Fruit fly (Drosophila melanogaster) whole organism, prepupa: ENCODE data around the gene Atg13.

Experiments used
- Blimp-1 ChIP-seq: fragments of 200-800 bp; sonication (Bioruptor generic); optimal IDR thresholded peaks from 3 replicates; lab custom pipeline; 2017; ENCODE audit warnings: missing biosample characterization, missing genetic modification characterization, mild to moderate bottlenecking, moderate library complexity, missing genetic modification reagents
- CG15336 ChIP-seq: fragments of 200-800 bp; sonication (Bioruptor generic); IDR thresholded peaks from 2 replicates; pipeline ENCODE4 v1.3.6; 2022; ENCODE audit warnings: missing biosample characterization, missing genetic modification characterization
- CG31627 ChIP-seq: fragments of 200-800 bp; sonication (Bioruptor generic); optimal IDR thresholded peaks from 3 replicates; lab custom pipeline; 2016; ENCODE audit warnings: missing biosample characterization, missing genetic modification characterization
- CG32006 ChIP-seq: fragments of 200-800 bp; sonication (Bioruptor generic); optimal IDR thresholded peaks from 3 replicates; lab custom pipeline; 2017; ENCODE audit warnings: missing biosample characterization, mild to moderate bottlenecking, missing genetic modification characterization
- Eip78C ChIP-seq: fragments of 200-800 bp; sonication (Bioruptor generic); peaks from one replicate; lab custom pipeline; 2016; ENCODE audit warnings: missing biosample characterization, missing genetic modification characterization
- Eip93F ChIP-seq: fragments of 200-800 bp; sonication (Bioruptor generic); optimal IDR thresholded peaks from 2 replicates; lab custom pipeline; 2016; ENCODE audit warnings: missing biosample characterization, mild to moderate bottlenecking, missing genetic modification characterization
- OdsH ChIP-seq: fragments of 200-800 bp; sonication (Bioruptor generic); optimal IDR thresholded peaks from 3 replicates; lab custom pipeline; 2016; ENCODE audit warnings: missing biosample characterization, missing genetic modification characterization
- Sox102F ChIP-seq: fragments of 200-800 bp; sonication (Bioruptor generic); optimal IDR thresholded peaks from 2 replicates; lab custom pipeline; 2016; ENCODE audit warnings: missing biosample characterization, mild to moderate bottlenecking, missing genetic modification characterization
- Sox15 ChIP-seq: fragments of 200-800 bp; sonication (Bioruptor generic); optimal IDR thresholded peaks from 3 replicates; lab custom pipeline; 2016; ENCODE audit warnings: missing biosample characterization, missing genetic modification characterization
- spab ChIP-seq: fragments of 200-800 bp; sonication (Bioruptor generic); optimal IDR thresholded peaks from 2 replicates; lab custom pipeline; 2017; ENCODE audit warnings: missing biosample characterization, mild to moderate bottlenecking, missing genetic modification characterization, missing genetic modification reagents
- ss ChIP-seq, 2 experiments: fragments of 200-800 bp; sonication (Bioruptor generic); optimal IDR thresholded peaks; 2 replicates in 1 of 2; 3 replicates in 1 of 2; lab custom pipeline; 2017 to 2018; ENCODE audit warnings: mild to moderate bottlenecking in 2 of 2, missing biosample characterization in 2 of 2, missing genetic modification characterization in 2 of 2, moderate library complexity in 1 of 2

DNA sequence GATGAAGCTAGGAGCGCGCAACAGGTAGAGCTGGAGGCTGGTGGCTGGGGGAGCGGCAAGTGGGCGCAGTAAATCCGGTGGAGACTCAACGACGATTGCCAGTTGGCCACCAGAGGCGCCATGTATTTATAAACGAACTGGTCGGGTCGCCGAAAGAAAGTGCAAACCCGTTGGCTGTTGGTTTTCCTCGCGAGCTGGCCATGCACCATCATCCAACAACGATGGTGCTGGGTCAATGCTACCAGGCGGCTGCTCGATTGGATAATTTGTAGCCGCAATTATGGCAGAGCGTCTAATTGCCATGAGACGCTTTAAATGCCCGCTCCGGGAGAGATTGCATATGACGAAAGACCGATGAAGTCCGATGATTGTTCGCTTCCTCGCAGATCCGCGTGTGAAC lies 38.9 kb upstream of the Atg13 start, which contains the start of gene CG11693:
- no peak for TF ChIP-seq ss (GFP tag; optimal IDR thresholded peaks at IDR 0.05; lab: Kevin White, UChicago)
- TF ChIP-seq CG32006 (GFP tag; lab: Kevin White, UChicago) = no peak
- no peak for TF ChIP-seq Eip93F (GFP tag; lab: Kevin White, UChicago)
- TF ChIP-seq CG15336 = no peak
- TF ChIP-seq spab (GFP tag; lab: Kevin White, UChicago) = no peak
- no peak for TF ChIP-seq Eip78C (GFP tag; lab: Kevin White, UChicago)
- TF ChIP-seq CG31627 (GFP tag; lab: Kevin White, UChicago) = no peak
- no peak for TF ChIP-seq Sox15 (GFP tag; lab: Kevin White, UChicago)
- TF ChIP-seq OdsH (GFP tag; lab: Kevin White, UChicago) = no peak
- no peak for TF ChIP-seq Sox102F (GFP tag; lab: Kevin White, UChicago)
- TF ChIP-seq Blimp-1 (GFP tag; lab: Kevin White, UChicago) = no peak
